Worm (Caenorhabditis elegans) whole organism, late embryonic: ENCODE measurements around the gene npr-24.

Experiments
- C08G9.2 ChIP-seq: sonication (generic microtip); optimal IDR thresholded peaks from 2 replicates; lab custom pipeline; 2016; ENCODE audit warnings: mild to moderate bottlenecking, missing genetic modification characterization, moderate library complexity, missing compliant biosample characterization
- F13H6.1 ChIP-seq: sonication (generic microtip); optimal IDR thresholded peaks from 2 replicates; lab custom pipeline; 2016; ENCODE audit warnings: missing genetic modification characterization, missing compliant biosample characterization
- K02D7.2 ChIP-seq: sonication (generic microtip); optimal IDR thresholded peaks from 2 replicates; lab custom pipeline; 2017; ENCODE audit warnings: mild to moderate bottlenecking, missing genetic modification characterization, missing compliant biosample characterization
- K09A11.1 ChIP-seq: sonication (generic microtip); optimal IDR thresholded peaks from 2 replicates; lab custom pipeline; 2017; ENCODE audit warnings: antibody characterized with exemption, mild to moderate bottlenecking, missing genetic modification characterization, missing compliant biosample characterization; ENCODE audit not compliant: insufficient read depth
- ceh-14 ChIP-seq: sonication (generic microtip); optimal IDR thresholded peaks from 2 replicates; lab custom pipeline; 2016; ENCODE audit warnings: missing genotype, missing genetic modification characterization, missing compliant biosample characterization
- ceh-18 ChIP-seq: sonication (generic microtip); optimal IDR thresholded peaks from 2 replicates; lab custom pipeline; 2016; ENCODE audit warnings: missing genetic modification characterization, missing compliant biosample characterization
- ceh-19 ChIP-seq: fragments of 200-800 bp; sonication (Bioruptor generic); optimal IDR thresholded peaks from 2 replicates; lab custom pipeline; 2018; ENCODE audit warnings: mild to moderate bottlenecking, missing genetic modification characterization, missing compliant biosample characterization
- ceh-2 ChIP-seq: sonication (generic microtip); optimal IDR thresholded peaks from 2 replicates; lab custom pipeline; 2016; ENCODE audit warnings: missing genotype, missing genetic modification characterization, missing compliant biosample characterization
- ceh-22 ChIP-seq: sonication (generic microtip); optimal IDR thresholded peaks from 2 replicates; lab custom pipeline; 2017; ENCODE audit warnings: missing biosample characterization, missing genetic modification characterization
- ceh-31 ChIP-seq: sonication (generic microtip); optimal IDR thresholded peaks from 2 replicates; lab custom pipeline; 2016; ENCODE audit warnings: missing genetic modification characterization, missing compliant biosample characterization
- ceh-34 ChIP-seq: sonication (generic microtip); optimal IDR thresholded peaks from 2 replicates; lab custom pipeline; 2016; ENCODE audit warnings: mild to moderate bottlenecking, missing genetic modification characterization, missing compliant biosample characterization
- ceh-48 ChIP-seq: sonication (generic microtip); optimal IDR thresholded peaks from 2 replicates; lab custom pipeline; 2016; ENCODE audit warnings: missing genetic modification characterization, inconsistent platforms, missing compliant biosample characterization
- ceh-6 ChIP-seq: fragments of 200-800 bp; sonication (Bioruptor generic); optimal IDR thresholded peaks from 2 replicates; lab custom pipeline; 2018; ENCODE audit warnings: mild to moderate bottlenecking, missing genetic modification characterization, missing compliant biosample characterization
- ceh-9 ChIP-seq: sonication (generic microtip); optimal IDR thresholded peaks from 2 replicates; lab custom pipeline; 2016; ENCODE audit warnings: mild to moderate bottlenecking, missing genetic modification characterization, inconsistent platforms, missing compliant biosample characterization
- dve-1 ChIP-seq: sonication (generic microtip); optimal IDR thresholded peaks from 2 replicates; lab custom pipeline; 2017; ENCODE audit warnings: antibody characterized with exemption, mild to moderate bottlenecking, missing genetic modification characterization, missing compliant biosample characterization
- elt-2 ChIP-seq: sonication (generic microtip); optimal IDR thresholded peaks from 2 replicates; lab custom pipeline; 2016; ENCODE audit warnings: missing genetic modification reagents, missing genetic modification characterization, missing compliant biosample characterization
- elt-4 ChIP-seq: sonication (generic microtip); optimal IDR thresholded peaks from 2 replicates; lab custom pipeline; 2016; ENCODE audit warnings: missing genetic modification characterization, missing compliant biosample characterization
- fkh-10 ChIP-seq: fragments of 150-350 bp; optimal IDR thresholded peaks from 2 replicates; lab custom pipeline; 2014; ENCODE audit warnings: missing biosample characterization, missing genetic modification reagents, missing genetic modification characterization
- hlh-15 ChIP-seq: sonication (generic microtip); optimal IDR thresholded peaks from 2 replicates; lab custom pipeline; 2016; ENCODE audit warnings: missing genetic modification characterization, missing compliant biosample characterization
- hlh-6 ChIP-seq: sonication (generic microtip); optimal IDR thresholded peaks from 2 replicates; lab custom pipeline; 2016; ENCODE audit warnings: missing genotype, missing genetic modification characterization, missing compliant biosample characterization
- madf-2 ChIP-seq: sonication (generic microtip); optimal IDR thresholded peaks from 2 replicates; lab custom pipeline; 2017; ENCODE audit warnings: missing genetic modification characterization, missing compliant biosample characterization
- nhr-232 ChIP-seq: sonication (generic microtip); optimal IDR thresholded peaks from 2 replicates; lab custom pipeline; 2016; ENCODE audit warnings: missing genetic modification characterization, missing compliant biosample characterization
- npax-4 ChIP-seq: sonication (generic microtip); optimal IDR thresholded peaks from 2 replicates; lab custom pipeline; 2016; ENCODE audit warnings: missing genetic modification characterization, missing compliant biosample characterization
- odd-2 ChIP-seq: sonication (generic microtip); optimal IDR thresholded peaks from 2 replicates; lab custom pipeline; 2017; ENCODE audit warnings: antibody characterized with exemption, mild to moderate bottlenecking, missing genetic modification characterization, missing compliant biosample characterization
- pha-2 ChIP-seq: sonication (generic microtip); optimal IDR thresholded peaks from 2 replicates; lab custom pipeline; 2017; ENCODE audit warnings: mild to moderate bottlenecking, missing genetic modification characterization, missing compliant biosample characterization
- pros-1 ChIP-seq: fragments of 150-350 bp; optimal IDR thresholded peaks from 2 replicates; lab custom pipeline; 2014; ENCODE audit warnings: missing biosample characterization, missing genetic modification reagents, missing genetic modification characterization
- ref-2 ChIP-seq: sonication (generic microtip); optimal IDR thresholded peaks from 2 replicates; lab custom pipeline; 2016; ENCODE audit warnings: missing genetic modification characterization, missing compliant biosample characterization
- rnt-1 ChIP-seq: sonication (generic microtip); optimal IDR thresholded peaks from 2 replicates; lab custom pipeline; 2016; ENCODE audit warnings: missing genetic modification characterization, missing compliant biosample characterization
- sdc-2 ChIP-seq: sonication (generic microtip); optimal IDR thresholded peaks from 2 replicates; lab custom pipeline; 2016; ENCODE audit warnings: missing genotype, missing genetic modification characterization, missing compliant biosample characterization
- sox-2 ChIP-seq: fragments of 200-800 bp; sonication (Bioruptor generic); IDR thresholded peaks from 2 replicates; pipeline ENCODE4 v1.3.6; 2022; ENCODE audit warnings: missing genetic modification reagents, missing genetic modification characterization, missing compliant biosample characterization
- sox-4 ChIP-seq: sonication (generic microtip); optimal IDR thresholded peaks from 2 replicates; lab custom pipeline; 2017; ENCODE audit warnings: mild to moderate bottlenecking, missing genetic modification characterization, inconsistent platforms, missing compliant biosample characterization
- tbx-2 ChIP-seq: sonication (generic microtip); optimal IDR thresholded peaks from 2 replicates; lab custom pipeline; 2016; ENCODE audit warnings: missing genetic modification characterization, missing compliant biosample characterization
- tbx-7 ChIP-seq: sonication (generic microtip); optimal IDR thresholded peaks from 2 replicates; lab custom pipeline; 2016; ENCODE audit warnings: missing genotype, missing genetic modification characterization, missing compliant biosample characterization
- unc-3 ChIP-seq, 2 experiments: fragments of 200-800 bp in 1 of 2; sonication (Bioruptor generic) in 1 of 2; sonication (generic microtip) in 1 of 2; conservative IDR thresholded peaks in 1 of 2; optimal IDR thresholded peaks in 1 of 2; 2 replicates each; pipeline versions ENCODE4 v1.3.6 to Lab custom; 2016 to 2022; ENCODE audit warnings: missing compliant biosample characterization in 2 of 2, missing genetic modification characterization in 2 of 2, missing genetic modification reagents in 1 of 2
- unc-42 ChIP-seq: sonication (generic microtip); optimal IDR thresholded peaks from 2 replicates; lab custom pipeline; 2016; ENCODE audit warnings: missing genotype, missing genetic modification characterization, missing compliant biosample characterization

Gene npr-24

ce11 chrX:17521425-17521824 is 34.8 kb upstream of the npr-24 start:
- TF ChIP-seq sox-2 (GFP tag; lab: Robert Waterston, UW) (no peak), unc-3 (GFP tag; conservative IDR thresholded peaks at IDR 0.05; lab: Robert Waterston, UW) (no peak), unc-3 (tag; optimal IDR thresholded peaks at IDR 0.05; lab: Kevin White, UChicago) (no peak), sox-4 (tag; lab: Kevin White, UChicago) (no peak), unc-42 (tag; lab: Kevin White, UChicago) (peak; percentile 55), F13H6.1 (tag; lab: Kevin White, UChicago) (no peak)

- TF ChIP-seq K02D7.2 (tag; lab: Kevin White, UChicago) (no peak), sdc-2 (tag; lab: Kevin White, UChicago) (peak; percentile 29), C08G9.2 (tag; lab: Kevin White, UChicago) (peak; percentile 37), ceh-34 (tag; lab: Kevin White, UChicago) (peak; percentile 34), hlh-6 (tag; lab: Kevin White, UChicago) (peak; percentile 12), ceh-31 (tag; lab: Kevin White, UChicago) (peak; percentile 29), ceh-14 (tag; lab: Kevin White, UChicago) (peak; percentile 18), ceh-48 (tag; lab: Kevin White, UChicago) (no peak), ceh-18 (peak; percentile 61), ref-2 (peak; percentile 2), elt-4 (tag; lab: Kevin White, UChicago) (no peak), unc-42 (tag; lab: Kevin White, UChicago) (peak; percentile 79), tbx-2 (tag; lab: Kevin White, UChicago) (peak; percentile 51)
These were observed 32.8 kb upstream of the npr-24 start for ce11 chrX:17519476-17519875.

ce11 chrX:17518293-17518692 is 31.7 kb upstream of the npr-24 start:
- TF ChIP-seq tbx-7 (no peak), dve-1 (tag; lab: Kevin White, UChicago) (no peak), hlh-15 (tag; lab: Kevin White, UChicago) (no peak), sox-2 (GFP tag; lab: Robert Waterston, UW) (no peak), ceh-6 (no peak), ceh-18 (no peak), hlh-6 (tag; lab: Kevin White, UChicago) (no peak), ceh-22 (tag; lab: Kevin White, UChicago) (no peak), npax-4 (no peak), ceh-2 (tag; lab: Kevin White, UChicago) (no peak), odd-2 (tag; lab: Kevin White, UChicago) (no peak), pros-1 (tag; lab: Kevin White, UChicago) (no peak), pha-2 (tag; lab: Kevin White, UChicago) (no peak), fkh-10 (GFP tag; lab: Kevin White, UChicago) (no peak), rnt-1 (tag; lab: Kevin White, UChicago) (no peak)

ce11 chrX:17517872-17518271 is 31.2 kb upstream of the npr-24 start:
- TF ChIP-seq pha-2 (tag; lab: Kevin White, UChicago) (no peak), ceh-19 (GFP tag; lab: Kevin White, UChicago) (no peak), madf-2 (tag; lab: Kevin White, UChicago) (no peak), tbx-7 (no peak), ceh-22 (tag; lab: Kevin White, UChicago) (no peak), sdc-2 (tag; lab: Kevin White, UChicago) (no peak), tbx-2 (tag; lab: Kevin White, UChicago) (no peak), elt-4 (tag; lab: Kevin White, UChicago) (no peak), ceh-2 (tag; lab: Kevin White, UChicago) (no peak), K09A11.1 (tag; lab: Kevin White, UChicago) (no peak), dve-1 (tag; lab: Kevin White, UChicago) (no peak), elt-2 (no peak), ceh-14 (tag; lab: Kevin White, UChicago) (no peak), ceh-9 (tag; lab: Kevin White, UChicago) (no peak), nhr-232 (tag; lab: Kevin White, UChicago) (no peak)
